Fruit fly (Drosophila melanogaster): Measurements from ENCODE around the gene mRpL12.

Gene mRpL12

dm6 chr3L:8956669-8957068 is at the start of gene mRpL12:
Gene mRpL12 (plus strand): TSS chr3L:8956791.
- TF ChIP-seq Dll (optimal IDR thresholded peaks at IDR 0.05) (no peak), usp (GFP tag; optimal IDR thresholded peaks at IDR 0.05) (no peak), pan (optimal IDR thresholded peaks at IDR 0.05) (no peak), CG8478 (optimal IDR thresholded peaks at IDR 0.05) (no peak), psq (optimal IDR thresholded peaks at IDR 0.05) (no peak), EcR (GFP tag; optimal IDR thresholded peaks at IDR 0.05) (no peak)

dm6 chr3L:8912332-8912731 is 44.3 kb upstream of the mRpL12 start, which contains the start of the genes Tsp66E and mfr:
Gene Tsp66E (plus strand): TSS chr3L:8912499.
Gene mfr (minus strand): TSS chr3L:8912671.
- no peak for TF ChIP-seq Dll (optimal IDR thresholded peaks at IDR 0.05)
- TF ChIP-seq pan (optimal IDR thresholded peaks at IDR 0.05), result no peak
- TF ChIP-seq psq (optimal IDR thresholded peaks at IDR 0.05), result no peak
- TF ChIP-seq usp (GFP tag; optimal IDR thresholded peaks at IDR 0.05), result no peak
- no peak for TF ChIP-seq EcR (GFP tag; optimal IDR thresholded peaks at IDR 0.05)
- no peak for TF ChIP-seq CG8478 (optimal IDR thresholded peaks at IDR 0.05)

dm6 chr3L:8913537-8914108 is 43.0 kb upstream of the mRpL12 start:
- TF ChIP-seq CG8478 (optimal IDR thresholded peaks at IDR 0.05) (no peak), usp (GFP tag; optimal IDR thresholded peaks at IDR 0.05) (no peak), pan (optimal IDR thresholded peaks at IDR 0.05) (no peak)

dm6 chr3L:8919678-8920077 is 36.9 kb upstream of the mRpL12 start:
- TF ChIP-seq Dll (optimal IDR thresholded peaks at IDR 0.05) (no peak), pan (optimal IDR thresholded peaks at IDR 0.05) (no peak), usp (GFP tag; optimal IDR thresholded peaks at IDR 0.05) (no peak), EcR (GFP tag; optimal IDR thresholded peaks at IDR 0.05) (no peak), psq (optimal IDR thresholded peaks at IDR 0.05) (no peak), CG8478 (optimal IDR thresholded peaks at IDR 0.05) (no peak)

dm6 chr3L:8920710-8921109 is 35.9 kb upstream of the mRpL12 start:
- no peak for TF ChIP-seq usp (GFP tag; optimal IDR thresholded peaks at IDR 0.05)
- TF ChIP-seq Dll (optimal IDR thresholded peaks at IDR 0.05), result no peak
- TF ChIP-seq psq (optimal IDR thresholded peaks at IDR 0.05), result no peak
- TF ChIP-seq CG8478 (optimal IDR thresholded peaks at IDR 0.05), result no peak
- no peak for TF ChIP-seq pan (optimal IDR thresholded peaks at IDR 0.05)
- no peak for TF ChIP-seq EcR (GFP tag; optimal IDR thresholded peaks at IDR 0.05)

dm6 chr3L:8924417-8924913 is 32.1 kb upstream of the mRpL12 start:
- TF ChIP-seq EcR (GFP tag; optimal IDR thresholded peaks at IDR 0.05), result no peak
- no peak for TF ChIP-seq usp (GFP tag; optimal IDR thresholded peaks at IDR 0.05)
- no peak for TF ChIP-seq pan (optimal IDR thresholded peaks at IDR 0.05)
- no peak for TF ChIP-seq psq (optimal IDR thresholded peaks at IDR 0.05)

- no peak for TF ChIP-seq usp (GFP tag; optimal IDR thresholded peaks at IDR 0.05)
- no peak for TF ChIP-seq EcR (GFP tag; optimal IDR thresholded peaks at IDR 0.05)
- no peak for TF ChIP-seq CG8478 (optimal IDR thresholded peaks at IDR 0.05)
- no peak for TF ChIP-seq Dll (optimal IDR thresholded peaks at IDR 0.05)
- no peak for TF ChIP-seq pan (optimal IDR thresholded peaks at IDR 0.05)
- no peak for TF ChIP-seq psq (optimal IDR thresholded peaks at IDR 0.05)
Observed at dm6 chr3L:8924999-8925398, 31.6 kb upstream of the mRpL12 start.

dm6 chr3L:8925679-8926078 is 30.9 kb upstream of the mRpL12 start:
- TF ChIP-seq usp (GFP tag; optimal IDR thresholded peaks at IDR 0.05), result no peak
- TF ChIP-seq psq (optimal IDR thresholded peaks at IDR 0.05), result no peak
- no peak for TF ChIP-seq pan (optimal IDR thresholded peaks at IDR 0.05)
- no peak for TF ChIP-seq CG8478 (optimal IDR thresholded peaks at IDR 0.05)
- TF ChIP-seq EcR (GFP tag; optimal IDR thresholded peaks at IDR 0.05), result no peak
- no peak for TF ChIP-seq Dll (optimal IDR thresholded peaks at IDR 0.05)

dm6 chr3L:8929527-8929926 is 27.1 kb upstream of the mRpL12 start:
- no peak for TF ChIP-seq usp (GFP tag; optimal IDR thresholded peaks at IDR 0.05)
- no peak for TF ChIP-seq EcR (GFP tag; optimal IDR thresholded peaks at IDR 0.05)
- no peak for TF ChIP-seq psq (optimal IDR thresholded peaks at IDR 0.05)
- no peak for TF ChIP-seq Dll (optimal IDR thresholded peaks at IDR 0.05)
- TF ChIP-seq pan (optimal IDR thresholded peaks at IDR 0.05), result no peak
- TF ChIP-seq CG8478 (optimal IDR thresholded peaks at IDR 0.05), result no peak

dm6 chr3L:8931916-8932315 is 24.7 kb upstream of the mRpL12 start:
- TF ChIP-seq EcR (GFP tag; optimal IDR thresholded peaks at IDR 0.05) (no peak), usp (GFP tag; optimal IDR thresholded peaks at IDR 0.05) (no peak), psq (optimal IDR thresholded peaks at IDR 0.05) (no peak), Dll (optimal IDR thresholded peaks at IDR 0.05) (no peak), CG8478 (optimal IDR thresholded peaks at IDR 0.05) (no peak), pan (optimal IDR thresholded peaks at IDR 0.05) (no peak)

- TF ChIP-seq Dll (optimal IDR thresholded peaks at IDR 0.05), result no peak
Observed at dm6 chr3L:8939654-8940053, 16.9 kb upstream of the mRpL12 start.

- no peak for TF ChIP-seq pan (optimal IDR thresholded peaks at IDR 0.05)
- no peak for TF ChIP-seq CG8478 (optimal IDR thresholded peaks at IDR 0.05)
- no peak for TF ChIP-seq EcR (GFP tag; optimal IDR thresholded peaks at IDR 0.05)
- no peak for TF ChIP-seq Dll (optimal IDR thresholded peaks at IDR 0.05)
Observed at dm6 chr3L:8947848-8948494, 8.6 kb upstream of the mRpL12 start.

- TF ChIP-seq usp (GFP tag; optimal IDR thresholded peaks at IDR 0.05), result no peak
Observed at dm6 chr3L:8949823-8950222, 6.8 kb upstream of the mRpL12 start.
